Worm (Caenorhabditis elegans): ENCODE data around the gene T24E12.11.

DNA sequence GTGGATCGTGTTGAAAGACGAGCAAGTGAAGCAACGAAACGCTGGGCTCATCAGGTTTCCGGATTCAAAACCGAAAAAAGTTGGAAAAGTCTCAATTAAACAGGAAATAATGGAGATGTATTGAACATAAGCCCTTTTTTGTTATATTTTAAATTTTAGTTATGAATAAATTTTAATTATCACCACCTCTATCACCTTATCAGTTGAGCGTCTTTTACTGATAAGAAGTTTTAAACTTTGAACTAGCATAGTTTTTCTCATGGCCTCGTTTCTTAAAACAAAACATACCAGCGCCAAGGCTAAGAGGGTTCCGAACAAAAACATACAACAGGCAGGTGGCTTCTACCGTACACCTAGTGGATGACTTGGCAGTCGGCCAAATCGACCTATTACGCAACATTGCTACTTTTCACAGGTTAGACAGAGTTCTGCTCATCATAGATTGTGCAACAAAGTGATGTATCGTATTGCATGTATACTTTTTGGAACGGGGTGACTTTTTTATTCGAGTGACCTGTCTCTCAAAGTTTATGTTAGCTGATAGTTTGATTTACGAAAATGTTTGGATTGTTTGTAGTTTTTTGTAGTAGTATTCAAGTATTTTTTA lies 9.1 kb upstream of the T24E12.11 start:
- TF ChIP-seq aly-2 (tag; optimal IDR thresholded peaks at IDR 0.05) (no peak), ceh-82 (tag; optimal IDR thresholded peaks at IDR 0.05) (no peak), ceh-28 (tag; optimal IDR thresholded peaks at IDR 0.05) (no peak), zag-1 (tag; optimal IDR thresholded peaks at IDR 0.05) (no peak), snpc-4 (tag; optimal IDR thresholded peaks at IDR 0.05) (no peak), nhr-28 (tag; optimal IDR thresholded peaks at IDR 0.05) (no peak), nhr-237 (tag; optimal IDR thresholded peaks at IDR 0.05) (no peak), fos-1 (tag; optimal IDR thresholded peaks at IDR 0.05) (no peak), elt-1 (tag; optimal IDR thresholded peaks at IDR 0.05) (no peak), ama-1 (optimal IDR thresholded peaks at IDR 0.05) (no peak)

Measured in whole organism, L3 larva.